Worm (Caenorhabditis elegans) whole organism, L4 larva: ENCODE data around the gene let-754.

Experiments used
- D1046.2 ChIP-seq: fragments of 200-800 bp; sonication (Bioruptor generic); IDR thresholded peaks from 2 replicates; pipeline ENCODE4 v1.3.6; 2022; ENCODE audit warnings: missing genetic modification characterization, missing compliant biosample characterization
- F10B5.3 ChIP-seq: sonication (generic microtip); optimal IDR thresholded peaks from 2 replicates; lab custom pipeline; 2016; ENCODE audit warnings: mild to moderate bottlenecking, missing genetic modification characterization, missing compliant biosample characterization
- F26F4.8 ChIP-seq: fragments of 200-800 bp; sonication (Bioruptor generic); conservative IDR thresholded peaks from 2 replicates; pipeline ENCODE4 v1.3.6; 2022; ENCODE audit warnings: missing genetic modification characterization, missing compliant biosample characterization
- F37D6.2 ChIP-seq: sonication (generic microtip); optimal IDR thresholded peaks from 2 replicates; lab custom pipeline; 2016; ENCODE audit warnings: mild to moderate bottlenecking, missing genetic modification characterization, missing compliant biosample characterization
- F49E8.2 ChIP-seq: sonication (generic microtip); optimal IDR thresholded peaks from 2 replicates; lab custom pipeline; 2016; ENCODE audit warnings: missing compliant biosample characterization, mild to moderate bottlenecking, missing genetic modification characterization, borderline replicate concordance
- T20F7.1 ChIP-seq: fragments of 200-800 bp; sonication (Bioruptor generic); optimal IDR thresholded peaks from 2 replicates; lab custom pipeline; 2018; ENCODE audit warnings: mild to moderate bottlenecking, missing genetic modification characterization, missing compliant biosample characterization
- Y5F2A.4 ChIP-seq: fragments of 200-800 bp; sonication (Bioruptor generic); optimal IDR thresholded peaks from 2 replicates; lab custom pipeline; 2018; ENCODE audit warnings: mild to moderate bottlenecking, missing genetic modification characterization, missing compliant biosample characterization
- Y75B8A.6 ChIP-seq: fragments of 200-800 bp; sonication (Bioruptor generic); IDR thresholded peaks from 2 replicates; pipeline ENCODE4 v1.3.6; 2022; ENCODE audit warnings: missing genetic modification reagents, missing genetic modification characterization, missing compliant biosample characterization
- ZK337.2 ChIP-seq: fragments of 200-800 bp; sonication (Bioruptor generic); IDR thresholded peaks from 2 replicates; pipeline ENCODE4 v1.3.6; 2022; ENCODE audit warnings: missing genetic modification reagents, missing genetic modification characterization, missing compliant biosample characterization
- ZK546.5 ChIP-seq, 2 experiments: sonication (generic microtip); optimal IDR thresholded peaks; 2 replicates each; lab custom pipeline; 2017; ENCODE audit warnings: missing biosample characterization in 2 of 2, missing genetic modification characterization in 2 of 2
- aha-1 ChIP-seq: fragments of 150-350 bp; peaks from one replicate; lab custom pipeline; 2014; ENCODE audit warnings: missing biosample characterization, missing genetic modification characterization
- attf-4 ChIP-seq: sonication (generic microtip); optimal IDR thresholded peaks from 3 replicates; lab custom pipeline; 2017; ENCODE audit warnings: missing biosample characterization, missing genetic modification characterization
- ceh-20 ChIP-seq: fragments of 200-800 bp; sonication (Bioruptor generic); IDR thresholded peaks from 2 replicates; pipeline ENCODE4 v1.3.6; 2022; ENCODE audit warnings: missing genetic modification reagents, missing genetic modification characterization, missing compliant biosample characterization
- ceh-28 ChIP-seq: fragments of 150-350 bp; optimal IDR thresholded peaks from 2 replicates; lab custom pipeline; 2014; ENCODE audit warnings: missing biosample characterization, missing genetic modification reagents, missing genetic modification characterization
- ceh-44 ChIP-seq: fragments of 200-800 bp; sonication (Bioruptor generic); IDR thresholded peaks from 2 replicates; pipeline ENCODE4 v1.3.6; 2022; ENCODE audit warnings: missing genetic modification reagents, missing genetic modification characterization, missing compliant biosample characterization
- ces-1 ChIP-seq: fragments of 150-350 bp; sonication (generic microtip); optimal IDR thresholded peaks from 4 replicates; lab custom pipeline; 2014; ENCODE audit warnings: missing biosample characterization, missing genetic modification reagents, missing genetic modification characterization
- cey-2 ChIP-seq: sonication (generic microtip); optimal IDR thresholded peaks from 3 replicates; lab custom pipeline; 2017; ENCODE audit warnings: missing genetic modification characterization, mild to moderate bottlenecking, missing compliant biosample characterization, antibody characterized with exemption, borderline replicate concordance; ENCODE audit not compliant: insufficient read depth
- daf-12 ChIP-seq: fragments of 150-350 bp; optimal IDR thresholded peaks from 2 replicates; lab custom pipeline; 2014; ENCODE audit warnings: missing biosample characterization, missing genetic modification reagents, missing genetic modification characterization
- daf-16 ChIP-seq, 3 experiments: sonication (generic microtip); optimal IDR thresholded peaks; 2 replicates each; lab custom pipeline; 2016 to 2017; ENCODE audit warnings: missing genetic modification characterization in 3 of 3, missing genetic modification reagents in 3 of 3, mild to moderate bottlenecking in 2 of 3, missing compliant biosample characterization in 2 of 3, missing biosample characterization in 1 of 3, moderate library complexity in 1 of 3
- daf-19 ChIP-seq: fragments of 200-800 bp; sonication (Bioruptor generic); conservative IDR thresholded peaks from 2 replicates; pipeline ENCODE4 v1.3.6; 2022; ENCODE audit warnings: missing genetic modification characterization, missing compliant biosample characterization
- daf-8 ChIP-seq: fragments of 200-800 bp; sonication (Bioruptor generic); IDR thresholded peaks from 2 replicates; pipeline ENCODE4 v1.3.6; 2022; ENCODE audit warnings: missing genetic modification characterization, missing compliant biosample characterization
- dmd-6 ChIP-seq: fragments of 200-800 bp; sonication (Bioruptor generic); IDR thresholded peaks from 2 replicates; pipeline ENCODE4 v1.3.6; 2022; ENCODE audit warnings: missing genetic modification reagents, missing genetic modification characterization, missing compliant biosample characterization
- dmd-9 ChIP-seq: fragments of 200-800 bp; sonication (Bioruptor generic); IDR thresholded peaks from 2 replicates; pipeline ENCODE4 v1.3.6; 2022; ENCODE audit warnings: missing genetic modification reagents, missing genetic modification characterization, missing compliant biosample characterization
- dpl-1 ChIP-seq: fragments of 150-350 bp; optimal IDR thresholded peaks from 2 replicates; lab custom pipeline; 2014; ENCODE audit warnings: missing biosample characterization, missing genetic modification reagents, missing genetic modification characterization
- dve-1 ChIP-seq: sonication (generic microtip); optimal IDR thresholded peaks from 2 replicates; lab custom pipeline; 2017; ENCODE audit warnings: antibody characterized with exemption, mild to moderate bottlenecking, missing genetic modification characterization, missing compliant biosample characterization; ENCODE audit not compliant: insufficient read depth
- egl-27 ChIP-seq: sonication (generic microtip); optimal IDR thresholded peaks from 3 replicates; lab custom pipeline; 2017; ENCODE audit warnings: missing biosample characterization, missing genetic modification reagents, missing genetic modification characterization
- fkh-10 ChIP-seq: fragments of 150-350 bp; optimal IDR thresholded peaks from 2 replicates; lab custom pipeline; 2014; ENCODE audit warnings: missing biosample characterization, missing genetic modification reagents, missing genetic modification characterization
- fos-1 ChIP-seq: fragments of 150-350 bp; optimal IDR thresholded peaks from 2 replicates; lab custom pipeline; 2014; ENCODE audit warnings: missing biosample characterization, missing genetic modification characterization
- hmg-1.1 ChIP-seq: fragments of 200-800 bp; sonication (Bioruptor generic); IDR thresholded peaks from 2 replicates; pipeline ENCODE4 v1.3.6; 2022; ENCODE audit warnings: missing genetic modification reagents, missing genetic modification characterization, missing compliant biosample characterization
- jun-1 ChIP-seq: fragments of 150-350 bp; optimal IDR thresholded peaks from 2 replicates; lab custom pipeline; 2014; ENCODE audit warnings: missing biosample characterization, missing genetic modification reagents, missing genetic modification characterization
- lin-13 ChIP-seq: fragments of 150-350 bp; optimal IDR thresholded peaks from 2 replicates; lab custom pipeline; 2014; ENCODE audit warnings: missing biosample characterization, missing genetic modification reagents, missing genetic modification characterization
- lin-15B ChIP-seq: fragments of 150-350 bp; sonication (generic microtip); optimal IDR thresholded peaks from 3 replicates; lab custom pipeline; 2014; ENCODE audit warnings: missing biosample characterization, missing genetic modification characterization
- lin-29 ChIP-seq: fragments of 200-800 bp; sonication (Bioruptor generic); IDR thresholded peaks from 2 replicates; pipeline ENCODE4 v1.3.6; 2022; ENCODE audit warnings: missing genetic modification reagents, missing genetic modification characterization, missing compliant biosample characterization
- lsy-2 ChIP-seq, 2 experiments: fragments of 150-350 bp in 1 of 2; sonication (generic microtip) in 1 of 2; optimal IDR thresholded peaks; 2 replicates each; lab custom pipeline; 2014 to 2017; ENCODE audit warnings: missing biosample characterization in 2 of 2, missing genetic modification characterization in 2 of 2
- mxl-3 ChIP-seq: fragments of 200-800 bp; sonication (Bioruptor generic); optimal IDR thresholded peaks from 2 replicates; lab custom pipeline; 2018; ENCODE audit warnings: mild to moderate bottlenecking, missing genetic modification characterization, missing compliant biosample characterization
- nhr-10 ChIP-seq: fragments of 150-350 bp; optimal IDR thresholded peaks from 2 replicates; lab custom pipeline; 2014; ENCODE audit warnings: missing biosample characterization, missing genetic modification characterization
- nhr-11 ChIP-seq: fragments of 150-350 bp; optimal IDR thresholded peaks from 2 replicates; lab custom pipeline; 2014; ENCODE audit warnings: missing biosample characterization, missing genetic modification characterization
- nhr-41 ChIP-seq: fragments of 200-800 bp; sonication (Bioruptor generic); IDR thresholded peaks from 2 replicates; pipeline ENCODE4 v1.3.6; 2022; ENCODE audit warnings: missing genetic modification reagents, missing genetic modification characterization, missing compliant biosample characterization
- php-3 ChIP-seq: fragments of 200-800 bp; sonication (Bioruptor generic); IDR thresholded peaks from 2 replicates; pipeline ENCODE4 v1.3.6; 2022; ENCODE audit warnings: missing genetic modification reagents, missing genetic modification characterization, missing compliant biosample characterization
- pqm-1 ChIP-seq: sonication (generic microtip); optimal IDR thresholded peaks from 2 replicates; lab custom pipeline; 2017; ENCODE audit warnings: missing biosample characterization, missing genetic modification characterization
- saeg-2 ChIP-seq: fragments of 200-800 bp; sonication (Bioruptor generic); IDR thresholded peaks from 2 replicates; pipeline ENCODE4 v1.3.6; 2022; ENCODE audit warnings: missing genetic modification reagents, missing genetic modification characterization, missing compliant biosample characterization
- sdz-12 ChIP-seq: fragments of 200-800 bp; sonication (Bioruptor generic); optimal IDR thresholded peaks from 2 replicates; lab custom pipeline; 2018; ENCODE audit warnings: mild to moderate bottlenecking, missing genetic modification characterization, missing compliant biosample characterization
- spr-1 ChIP-seq: sonication (generic microtip); optimal IDR thresholded peaks from 2 replicates; lab custom pipeline; 2016; ENCODE audit warnings: mild to moderate bottlenecking, missing genetic modification characterization, missing compliant biosample characterization
- unc-39 ChIP-seq: sonication (generic microtip); optimal IDR thresholded peaks from 2 replicates; lab custom pipeline; 2017; ENCODE audit warnings: missing biosample characterization, missing genetic modification characterization
- unc-62 ChIP-seq, 3 experiments: fragments of 150-350 bp in 1 of 3; sonication (generic microtip); optimal IDR thresholded peaks in 2 of 3; peaks in 1 of 3; 1 replicate in 1 of 3; 2 replicates in 2 of 3; lab custom pipeline; 2014 to 2017; ENCODE audit warnings: missing biosample characterization in 3 of 3, missing genetic modification characterization in 3 of 3, missing genetic modification reagents in 3 of 3, missing genotype in 1 of 3
- vab-7 ChIP-seq: fragments of 200-800 bp; sonication (Bioruptor generic); IDR thresholded peaks from 2 replicates; pipeline ENCODE4 v1.3.6; 2022; ENCODE audit warnings: missing genetic modification reagents, missing genetic modification characterization, missing compliant biosample characterization
- zfp-3 ChIP-seq: fragments of 200-800 bp; sonication (Bioruptor generic); conservative IDR thresholded peaks from 2 replicates; pipeline ENCODE4 v1.3.6; 2022; ENCODE audit warnings: missing genetic modification reagents, missing genetic modification characterization, missing compliant biosample characterization
- zip-2 ChIP-seq: fragments of 150-350 bp; optimal IDR thresholded peaks from 2 replicates; lab custom pipeline; 2014; ENCODE audit warnings: missing biosample characterization, missing genetic modification characterization
- ztf-11 ChIP-seq: fragments of 150-350 bp; optimal IDR thresholded peaks from 2 replicates; lab custom pipeline; 2014; ENCODE audit warnings: missing biosample characterization, missing genetic modification characterization
- ztf-7 ChIP-seq: fragments of 150-350 bp; optimal IDR thresholded peaks from 2 replicates; lab custom pipeline; 2014; ENCODE audit warnings: missing biosample characterization, missing genetic modification characterization

let-754 gene

DNA sequence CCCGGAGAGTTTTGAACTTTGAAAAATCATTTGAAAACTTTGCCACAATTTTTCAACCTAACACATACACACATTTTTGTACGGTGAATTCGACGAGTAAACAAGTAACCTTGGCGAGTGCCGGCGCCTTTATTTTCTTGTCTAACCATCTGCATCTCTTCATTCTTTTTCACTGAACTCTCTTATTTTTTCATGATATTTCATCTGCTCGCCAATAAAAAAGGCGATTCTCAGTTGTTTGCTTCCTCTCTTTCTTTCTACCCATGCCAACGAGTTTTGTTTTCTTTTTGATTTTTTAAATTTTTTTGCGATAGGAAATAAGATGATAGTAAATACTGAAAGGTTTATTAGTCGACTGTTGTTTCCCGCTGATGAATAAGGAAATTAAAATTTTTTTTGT lies 25.6 kb upstream of the let-754 start (continued):
- TF ChIP-seq cey-2 (tag; lab: Kevin White, UChicago) (no peak), nhr-41 (no peak), lsy-2 (tag; optimal IDR thresholded peaks at IDR 0.05; lab: Kevin White, UChicago) (peak in 1 of 2 experiments; percentile 44), ceh-44 (no peak), F37D6.2 (no peak), vab-7 (GFP tag; lab: Robert Waterston, UW) (no peak), pqm-1 (tag; lab: Kevin White, UChicago) (no peak), ZK337.2 (no peak), jun-1 (tag; lab: Kevin White, UChicago) (peak; percentile 6), dpl-1 (GFP tag; lab: Kevin White, UChicago) (peak; percentile 11), daf-12 (tag; lab: Kevin White, UChicago) (no peak), zfp-3 (GFP tag; lab: Robert Waterston, UW) (no peak), ceh-28 (tag; lab: Kevin White, UChicago) (no peak), ZK546.5 (tag; optimal IDR thresholded peaks at IDR 0.05; lab: Kevin White, UChicago) (no peak), attf-4 (tag; lab: Kevin White, UChicago) (no peak), ztf-7 (peak; percentile 16), unc-62 (GFP tag; optimal IDR thresholded peaks at IDR 0.05 in 1 of 2; lab: Kevin White, UChicago) (no peak), unc-62 (tag; optimal IDR thresholded peaks at IDR 0.05; lab: Kevin White, UChicago) (no peak), daf-8 (GFP tag; lab: Robert Waterston, UW) (no peak), egl-27 (tag; lab: Kevin White, UChicago) (no peak), lin-13 (GFP tag; lab: Kevin White, UChicago) (no peak), mxl-3 (GFP tag; lab: Kevin White, UChicago) (no peak), lin-29 (no peak), nhr-10 (tag; lab: Kevin White, UChicago) (no peak), zip-2 (tag; lab: Kevin White, UChicago) (no peak), saeg-2 (GFP tag; lab: Robert Waterston, UW) (no peak), unc-39 (tag; lab: Kevin White, UChicago) (no peak), dmd-6 (GFP tag; lab: Robert Waterston, UW) (no peak; the same call in 1 of the 2 replicates), php-3 (peak; percentile 51; the same call in 1 of the 2 replicates), aha-1 (tag; lab: Kevin White, UChicago) (peak; percentile 67), ces-1 (no peak), fkh-10 (GFP tag; lab: Kevin White, UChicago) (no peak), ztf-11 (tag; lab: Kevin White, UChicago) (no peak), D1046.2 (GFP tag; lab: Robert Waterston, UW) (no peak), Y5F2A.4 (GFP tag; lab: Kevin White, UChicago) (no peak), nhr-11 (no peak), Y75B8A.6 (no peak), lin-15B (tag; lab: Kevin White, UChicago) (no peak), spr-1 (no peak), hmg-1.1 (GFP tag; lab: Robert Waterston, UW) (peak; percentile 54), F10B5.3 (tag; lab: Kevin White, UChicago) (no peak), daf-19 (no peak), F26F4.8 (no peak), dve-1 (tag; lab: Kevin White, UChicago) (peak; percentile 62), daf-16 (GFP tag; optimal IDR thresholded peaks at IDR 0.05; lab: Kevin White, UChicago) (peak in 1 of 2 experiments; percentile 23), daf-16 (tag; optimal IDR thresholded peaks at IDR 0.05; lab: Kevin White, UChicago) (peak; percentile 92), T20F7.1 (no peak), ceh-20 (GFP tag; lab: Robert Waterston, UW) (no peak), dmd-9 (GFP tag; lab: Robert Waterston, UW) (no peak), sdz-12 (no peak), F49E8.2 (tag; lab: Kevin White, UChicago) (no peak), fos-1 (tag; lab: Kevin White, UChicago) (no peak)
